Fruit fly (Drosophila melanogaster) whole organism, embryonic: ENCODE measurements around the gene LpR1.

Experiments
- Awh ChIP-seq: fragments of 200-800 bp; sonication (Bioruptor generic); IDR thresholded peaks from 2 replicates; pipeline ENCODE4, ENCODE4 v1.3.6; 2022; ENCODE audit warnings: missing biosample characterization, missing genetic modification characterization
- CG10959 ChIP-seq: fragments of 200-800 bp; sonication (Bioruptor generic); IDR thresholded peaks from 2 replicates; pipeline ENCODE4 v1.3.6; 2022; ENCODE audit warnings: missing biosample characterization, missing genetic modification characterization
- CG11723 ChIP-seq: fragments of 200-800 bp; sonication (Bioruptor generic); optimal IDR thresholded peaks from 2 replicates; lab custom pipeline; 2017; ENCODE audit warnings: missing biosample characterization, mild to moderate bottlenecking, missing genetic modification characterization
- CG1233 ChIP-seq: fragments of 200-800 bp; sonication (Bioruptor generic); optimal IDR thresholded peaks from 4 replicates; lab custom pipeline; 2018; ENCODE audit warnings: missing biosample characterization, mild to moderate bottlenecking, missing genetic modification characterization
- CG13894 ChIP-seq: fragments of 200-800 bp; sonication (Bioruptor generic); optimal IDR thresholded peaks from 3 replicates; lab custom pipeline; 2018; ENCODE audit warnings: missing biosample characterization, mild to moderate bottlenecking, missing genetic modification characterization, moderate library complexity
- CG15479 ChIP-seq: fragments of 200-800 bp; sonication (Bioruptor generic); optimal IDR thresholded peaks from 3 replicates; lab custom pipeline; 2019; ENCODE audit warnings: missing biosample characterization, mild to moderate bottlenecking, missing genetic modification characterization, moderate library complexity
- CG17359 ChIP-seq: fragments of 200-800 bp; sonication (Bioruptor generic); optimal IDR thresholded peaks from 3 replicates; lab custom pipeline; 2018; ENCODE audit warnings: missing biosample characterization, mild to moderate bottlenecking, missing genetic modification characterization, moderate library complexity
- CG17385 ChIP-seq: fragments of 200-800 bp; sonication (Bioruptor generic); optimal IDR thresholded peaks from 3 replicates; lab custom pipeline; 2018; ENCODE audit warnings: missing biosample characterization, mild to moderate bottlenecking, missing genetic modification characterization
- CG2120 ChIP-seq: fragments of 200-800 bp; sonication (Bioruptor generic); optimal IDR thresholded peaks from 3 replicates; lab custom pipeline; 2016; ENCODE audit warnings: missing biosample characterization, missing genetic modification characterization
- CG2202 ChIP-seq: fragments of 200-800 bp; sonication (Bioruptor generic); optimal IDR thresholded peaks from 2 replicates; lab custom pipeline; 2018; ENCODE audit warnings: missing biosample characterization, mild to moderate bottlenecking, missing genetic modification characterization
- CG32772 ChIP-seq: fragments of 200-800 bp; sonication (Bioruptor generic); IDR thresholded peaks from 2 replicates; pipeline ENCODE4 v1.3.6; 2022; ENCODE audit warnings: missing biosample characterization, missing genetic modification characterization
- CG34224 ChIP-seq: fragments of 200-800 bp; sonication (Bioruptor generic); IDR thresholded peaks from 3 replicates; pipeline ENCODE4 v1.3.6; 2022; ENCODE audit warnings: missing biosample characterization, missing genetic modification characterization; ENCODE audit not compliant: partially characterized antibody
- CG3847 ChIP-seq: fragments of 200-800 bp; sonication (Bioruptor generic); IDR thresholded peaks from 2 replicates; pipeline ENCODE4 v1.3.6; 2022; ENCODE audit warnings: missing biosample characterization, missing genetic modification characterization
- CG3995 ChIP-seq: fragments of 200-800 bp; sonication (Bioruptor generic); optimal IDR thresholded peaks from 3 replicates; lab custom pipeline; 2016; ENCODE audit warnings: missing biosample characterization, missing genetic modification characterization
- CG4282 ChIP-seq: fragments of 200-800 bp; sonication (Bioruptor generic); optimal IDR thresholded peaks from 2 replicates; lab custom pipeline; 2016; ENCODE audit warnings: missing biosample characterization, missing genetic modification characterization
- CG4617 ChIP-seq: fragments of 200-800 bp; sonication (Bioruptor generic); optimal IDR thresholded peaks from 3 replicates; lab custom pipeline; 2016; ENCODE audit warnings: missing biosample characterization, missing genetic modification characterization, borderline replicate concordance
- CG4820 ChIP-seq: fragments of 200-800 bp; sonication (Bioruptor generic); optimal IDR thresholded peaks from 3 replicates; lab custom pipeline; 2016; ENCODE audit warnings: missing biosample characterization, missing genetic modification characterization
- CG5180 ChIP-seq: fragments of 200-800 bp; sonication (Bioruptor generic); optimal IDR thresholded peaks from 3 replicates; lab custom pipeline; 2017; ENCODE audit warnings: missing biosample characterization, missing genetic modification characterization, mild to moderate bottlenecking, moderate library complexity, missing genetic modification reagents
- CG8281 ChIP-seq: fragments of 200-800 bp; sonication (Bioruptor generic); optimal IDR thresholded peaks from 2 replicates; lab custom pipeline; 2018; ENCODE audit warnings: missing biosample characterization, mild to moderate bottlenecking, missing genetic modification characterization, moderate library complexity
- CG9727 ChIP-seq: fragments of 200-800 bp; sonication (Bioruptor generic); optimal IDR thresholded peaks from 3 replicates; lab custom pipeline; 2017; ENCODE audit warnings: missing biosample characterization, mild to moderate bottlenecking, missing genetic modification characterization
- CTCF ChIP-seq: fragments of 200-800 bp; sonication (Bioruptor generic); optimal IDR thresholded peaks from 2 replicates; lab custom pipeline; 2017; ENCODE audit warnings: missing biosample characterization, mild to moderate bottlenecking, missing genetic modification characterization, moderate library complexity
- Dad ChIP-seq: fragments of 200-800 bp; sonication (Bioruptor generic); optimal IDR thresholded peaks from 3 replicates; lab custom pipeline; 2016; ENCODE audit warnings: missing biosample characterization, missing genetic modification characterization
- Dek ChIP-seq: fragments of 200-800 bp; sonication (Bioruptor generic); optimal IDR thresholded peaks from 3 replicates; lab custom pipeline; 2019; ENCODE audit warnings: missing biosample characterization, mild to moderate bottlenecking, missing genetic modification characterization, moderate library complexity
- Elba2 ChIP-seq: fragments of 200-800 bp; sonication (Bioruptor generic); optimal IDR thresholded peaks from 3 replicates; lab custom pipeline; 2016; ENCODE audit warnings: missing biosample characterization, missing genetic modification characterization
- Fer1 ChIP-seq: fragments of 200-800 bp; sonication (Bioruptor generic); optimal IDR thresholded peaks from 2 replicates; lab custom pipeline; 2017; ENCODE audit warnings: missing biosample characterization, mild to moderate bottlenecking, missing genetic modification characterization
- Fer2 ChIP-seq: fragments of 200-800 bp; sonication (Bioruptor generic); optimal IDR thresholded peaks from 2 replicates; lab custom pipeline; 2018; ENCODE audit warnings: missing biosample characterization, mild to moderate bottlenecking, missing genetic modification characterization, moderate library complexity
- Med ChIP-seq: fragments of 200-800 bp; sonication (Bioruptor generic); peaks from one replicate; lab custom pipeline; 2016; ENCODE audit warnings: missing biosample characterization, missing genetic modification characterization, mild to moderate bottlenecking, inconsistent platforms, moderate library complexity
- NfI ChIP-seq: fragments of 200-800 bp; sonication (Bioruptor generic); optimal IDR thresholded peaks from 3 replicates; lab custom pipeline; 2018; ENCODE audit warnings: missing biosample characterization, mild to moderate bottlenecking, missing genetic modification characterization, moderate library complexity
- Poxn ChIP-seq: fragments of 200-800 bp; sonication (Bioruptor generic); IDR thresholded peaks from 2 replicates; pipeline ENCODE4 v1.3.6; 2022; ENCODE audit warnings: missing biosample characterization, missing genetic modification characterization
- Sox100B ChIP-seq: fragments of 200-800 bp; sonication (Bioruptor generic); optimal IDR thresholded peaks from 3 replicates; lab custom pipeline; 2018; ENCODE audit warnings: missing biosample characterization, mild to moderate bottlenecking, missing genetic modification characterization
- Sox102F ChIP-seq: fragments of 200-800 bp; sonication (Bioruptor generic); optimal IDR thresholded peaks from 2 replicates; lab custom pipeline; 2018; ENCODE audit warnings: missing biosample characterization, mild to moderate bottlenecking, missing genetic modification characterization, moderate library complexity
- bsh ChIP-seq, 2 experiments: fragments of 200-800 bp; sonication (Bioruptor generic); optimal IDR thresholded peaks; 2 replicates each; lab custom pipeline; 2017 to 2018; ENCODE audit warnings: mild to moderate bottlenecking in 2 of 2, missing biosample characterization in 2 of 2, missing genetic modification characterization in 2 of 2, moderate library complexity in 1 of 2
- cas ChIP-seq: fragments of 200-800 bp; sonication (Bioruptor generic); IDR thresholded peaks from 2 replicates; pipeline ENCODE4 v1.3.6; 2022; ENCODE audit warnings: missing biosample characterization, missing genetic modification characterization
- chm ChIP-seq: fragments of 200-800 bp; sonication (Bioruptor generic); IDR thresholded peaks from 2 replicates; pipeline ENCODE4 v1.3.6; 2022; ENCODE audit warnings: missing biosample characterization, missing genetic modification characterization
- danr ChIP-seq: fragments of 200-800 bp; sonication (Bioruptor generic); IDR thresholded peaks from 2 replicates; pipeline ENCODE4 v1.3.6; 2022; ENCODE audit warnings: missing biosample characterization, missing genetic modification characterization
- disco-r ChIP-seq: fragments of 200-800 bp; sonication (Bioruptor generic); optimal IDR thresholded peaks from 2 replicates; lab custom pipeline; 2016; ENCODE audit warnings: missing biosample characterization, missing genetic modification characterization
- eyg ChIP-seq: fragments of 200-800 bp; sonication (Bioruptor generic); optimal IDR thresholded peaks from 3 replicates; lab custom pipeline; 2016; ENCODE audit warnings: missing biosample characterization, missing genetic modification characterization
- ham ChIP-seq: fragments of 200-800 bp; sonication (Bioruptor generic); IDR thresholded peaks from 2 replicates; pipeline ENCODE4 v1.3.6; 2022; ENCODE audit warnings: missing biosample characterization, missing genetic modification characterization
- jigr1 ChIP-seq: fragments of 200-800 bp; sonication (Bioruptor generic); IDR thresholded peaks from 3 replicates; pipeline ENCODE4 v1.3.6; 2022; ENCODE audit warnings: missing biosample characterization, missing genetic modification characterization
- knrl ChIP-seq: fragments of 200-800 bp; sonication (Bioruptor generic); IDR thresholded peaks from 3 replicates; pipeline ENCODE4 v1.3.6; 2022; ENCODE audit warnings: missing biosample characterization, missing genetic modification characterization; ENCODE audit not compliant: partially characterized antibody
- pan ChIP-seq, 4 experiments: fragments of >200 bp in 3 of 4; fragments of 200-800 bp in 1 of 4; sonication (Bioruptor generic) in 1 of 4; optimal IDR thresholded peaks in 3 of 4; IDR thresholded peaks in 1 of 4; 2 replicates each; pipeline versions ENCODE4 v1.3.6 to Lab custom; 2017 to 2022; ENCODE audit warnings: missing biosample characterization in 2 of 4, missing genetic modification characterization in 2 of 4, mixed read lengths in 1 of 4
- pb ChIP-seq: fragments of 200-800 bp; sonication (Bioruptor generic); optimal IDR thresholded peaks from 3 replicates; lab custom pipeline; 2016; ENCODE audit warnings: missing biosample characterization, missing genetic modification characterization
- phol ChIP-seq: fragments of 200-800 bp; sonication (Bioruptor generic); optimal IDR thresholded peaks from 3 replicates; lab custom pipeline; 2018; ENCODE audit warnings: missing biosample characterization, mild to moderate bottlenecking, missing genetic modification characterization, moderate library complexity
- prd ChIP-seq, 3 experiments: fragments of >200 bp in 2 of 3; fragments of 200-800 bp in 1 of 3; sonication (Bioruptor generic) in 1 of 3; optimal IDR thresholded peaks in 2 of 3; IDR thresholded peaks in 1 of 3; 2 replicates in 2 of 3; 3 replicates in 1 of 3; pipeline versions ENCODE4 v1.3.6 to Lab custom; 2017 to 2022; ENCODE audit warnings: missing biosample characterization in 1 of 3, missing genetic modification characterization in 1 of 3
- run ChIP-seq: fragments of 200-800 bp; sonication (Bioruptor generic); optimal IDR thresholded peaks from 3 replicates; lab custom pipeline; 2018; ENCODE audit warnings: missing biosample characterization, mild to moderate bottlenecking, missing genetic modification characterization
- shn ChIP-seq: fragments of 200-800 bp; sonication (Bioruptor generic); optimal IDR thresholded peaks from 3 replicates; lab custom pipeline; 2016; ENCODE audit warnings: missing biosample characterization, missing genetic modification characterization
- so ChIP-seq: fragments of 200-800 bp; sonication (Bioruptor generic); IDR thresholded peaks from 3 replicates; pipeline ENCODE4 v1.3.6; 2022; ENCODE audit warnings: missing biosample characterization, missing genetic modification characterization
- sob ChIP-seq: fragments of 200-800 bp; sonication (Bioruptor generic); IDR thresholded peaks from 2 replicates; pipeline ENCODE4 v1.3.6; 2022; ENCODE audit warnings: missing biosample characterization, missing genetic modification characterization
- ttk ChIP-seq: fragments of 200-800 bp; sonication (Bioruptor generic); IDR thresholded peaks from 2 replicates; pipeline ENCODE4 v2.1.2; 2022; ENCODE audit warnings: missing biosample characterization, missing genetic modification characterization
- vvl ChIP-seq: fragments of 200-800 bp; sonication (Bioruptor generic); IDR thresholded peaks from 2 replicates; pipeline ENCODE4 v1.3.6; 2022; ENCODE audit warnings: missing biosample characterization, missing genetic modification characterization

Gene LpR1

dm6 chr3R:25754844-25755429, 8.0 kb downstream of the LpR1 start:
- TF ChIP-seq Awh (no peak; the same call in 1 of the 2 replicates), ham (GFP tag; lab: Robert Waterston, UW) (no peak), danr (GFP tag; lab: Robert Waterston, UW) (no peak), eyg (GFP tag; lab: Kevin White, UChicago) (no peak), CG1233 (GFP tag; lab: Kevin White, UChicago) (no peak), CG4282 (no peak), CG2120 (GFP tag; lab: Kevin White, UChicago) (no peak), CG4820 (no peak), knrl (no peak), CTCF (no peak), Fer1 (no peak), chm (GFP tag; lab: Robert Waterston, UW) (no peak), CG17359 (tag; lab: Kevin White, UChicago) (no peak), Sox100B (no peak), ttk (GFP tag; lab: Robert Waterston, UW) (0 out of 2 replicates have a peak, but pooled peaks have one; percentile 7), CG2202 (no peak), vvl (GFP tag; lab: Robert Waterston, UW) (peak; percentile 38; the same call in 1 of the 2 replicates), pb (no peak), CG32772 (GFP tag; lab: Robert Waterston, UW) (no peak), Dek (tag; lab: Kevin White, UChicago) (no peak), phol (tag; lab: Kevin White, UChicago) (peak; percentile 44), CG10959 (no peak), CG34224 (GFP tag; lab: Robert Waterston, UW) (no peak), bsh (GFP tag; optimal IDR thresholded peaks at IDR 0.05; lab: Kevin White, UChicago) (no peak), prd (optimal IDR thresholded peaks at IDR 0.05; lab: Kevin White, UChicago) (no peak), prd (GFP tag; IDR thresholded peaks at IDR 0.05; lab: Robert Waterston, UW) (peak; percentile 53; the same call in 1 of the 3 replicates), run (tag; lab: Kevin White, UChicago) (no peak), jigr1 (no peak), CG3995 (no peak), disco-r (GFP tag; lab: Kevin White, UChicago) (no peak), NfI (GFP tag; lab: Kevin White, UChicago) (no peak), CG8281 (tag; lab: Kevin White, UChicago) (no peak), CG15479 (GFP tag; lab: Kevin White, UChicago) (no peak), sob (GFP tag; lab: Robert Waterston, UW) (no peak), Elba2 (no peak), Sox102F (GFP tag; lab: Kevin White, UChicago) (peak; percentile 25), Dad (GFP tag; lab: Kevin White, UChicago) (no peak), pan (optimal IDR thresholded peaks at IDR 0.05; lab: Kevin White, UChicago) (no peak), pan (GFP tag; optimal IDR thresholded peaks at IDR 0.05 in 1 of 2, IDR thresholded peaks at IDR 0.05 in 1 of 2) (no peak), so (GFP tag; lab: Robert Waterston, UW) (no peak), CG9727 (GFP tag; lab: Kevin White, UChicago) (peak; percentile 34), CG3847 (no peak), CG13894 (tag; lab: Kevin White, UChicago) (no peak), CG11723 (GFP tag; lab: Kevin White, UChicago) (no peak), CG17385 (GFP tag; lab: Kevin White, UChicago) (no peak), Med (no peak), CG5180 (GFP tag; lab: Kevin White, UChicago) (no peak), Fer2 (tag; lab: Kevin White, UChicago) (no peak), shn (GFP tag; lab: Kevin White, UChicago) (no peak), cas (no peak), Poxn (GFP tag; lab: Robert Waterston, UW) (no peak), CG4617 (no peak)
